Worm (Caenorhabditis elegans) whole organism, young adult: Measurements from ENCODE around the gene F36H9.1.

Source experiments
- pha-4 ChIP-seq: fragments of 150-350 bp; sonication (generic microtip); optimal IDR thresholded peaks from 2 replicates; lab custom pipeline; 2014; ENCODE audit warnings: missing biosample characterization, missing genetic modification reagents, missing genetic modification characterization
- repo-1 ChIP-seq: sonication (generic microtip); optimal IDR thresholded peaks from 2 replicates; lab custom pipeline; 2017; ENCODE audit warnings: mild to moderate bottlenecking, missing genetic modification characterization, missing compliant biosample characterization
- zfh-2 ChIP-seq: fragments of 200-800 bp; sonication (Bioruptor generic); conservative IDR thresholded peaks from 2 replicates; pipeline ENCODE4 v1.3.6; 2022; ENCODE audit warnings: missing genetic modification reagents, missing genetic modification characterization, missing compliant biosample characterization

DNA sequence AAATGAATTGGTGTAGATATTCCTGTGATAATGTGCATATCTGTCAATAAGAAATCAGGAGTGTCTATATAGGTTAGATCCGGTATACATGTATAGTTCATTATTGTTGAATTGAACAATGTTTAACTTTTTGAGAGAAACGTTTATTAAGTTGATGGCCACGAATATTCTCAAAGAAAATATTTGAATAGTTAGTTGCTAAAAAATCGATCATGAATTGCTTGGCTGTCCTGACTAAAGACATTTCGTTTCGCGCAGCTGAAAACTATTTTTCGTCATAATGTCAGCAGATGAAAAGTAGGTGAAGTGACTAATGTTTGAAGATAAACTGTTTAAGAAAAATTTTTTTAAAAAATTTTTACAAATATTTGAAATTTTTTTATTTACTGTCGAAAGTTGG lies 42.9 kb upstream of the F36H9.1 start, which contains the start of gene srh-199:
- TF ChIP-seq pha-4 (tag; lab: Kevin White, UChicago) (no peak), repo-1 (tag; lab: Kevin White, UChicago) (no peak), zfh-2 (no peak)
